Fruit fly (Drosophila melanogaster) whole organism, embryonic: ENCODE measurements around the gene CG7276.

Source experiments
- Aef1 ChIP-seq: fragments of 200-800 bp; sonication (Bioruptor generic); IDR thresholded peaks from 3 replicates; pipeline ENCODE4 v1.3.6; 2022; ENCODE audit warnings: missing biosample characterization, missing genetic modification characterization
- Antp ChIP-seq: fragments of 200-800 bp; sonication (Bioruptor generic); optimal IDR thresholded peaks from 3 replicates; lab custom pipeline; 2016; ENCODE audit warnings: missing biosample characterization, missing genetic modification characterization
- Asciz ChIP-seq: fragments of 200-800 bp; sonication (Bioruptor generic); optimal IDR thresholded peaks from 2 replicates; lab custom pipeline; 2017; ENCODE audit warnings: missing biosample characterization, mild to moderate bottlenecking, missing genetic modification characterization, missing genetic modification reagents
- Atf-2 ChIP-seq: fragments of 200-800 bp; sonication (Bioruptor generic); optimal IDR thresholded peaks from 2 replicates; lab custom pipeline; 2016; ENCODE audit warnings: missing biosample characterization, missing genetic modification characterization
- B-H2 ChIP-seq: fragments of 200-800 bp; sonication (Bioruptor generic); optimal IDR thresholded peaks from 2 replicates; lab custom pipeline; 2018; ENCODE audit warnings: missing biosample characterization, mild to moderate bottlenecking, missing genetic modification characterization
- BEAF-32 ChIP-seq: fragments of 200-800 bp; sonication (Bioruptor generic); optimal IDR thresholded peaks from 3 replicates; lab custom pipeline; 2017; ENCODE audit warnings: missing biosample characterization, missing genetic modification characterization, mild to moderate bottlenecking, moderate library complexity, missing genetic modification reagents
- CG10654 ChIP-seq: fragments of 200-800 bp; sonication (Bioruptor generic); optimal IDR thresholded peaks from 2 replicates; lab custom pipeline; 2016; ENCODE audit warnings: missing biosample characterization, missing genetic modification characterization
- CG12071 ChIP-seq: fragments of 200-800 bp; sonication (Bioruptor generic); optimal IDR thresholded peaks from 3 replicates; lab custom pipeline; 2018; ENCODE audit warnings: missing biosample characterization, mild to moderate bottlenecking, missing genetic modification characterization
- CG12391 ChIP-seq: fragments of 200-800 bp; sonication (Bioruptor generic); optimal IDR thresholded peaks from 3 replicates; lab custom pipeline; 2018; ENCODE audit warnings: missing biosample characterization, mild to moderate bottlenecking, missing genetic modification characterization, moderate library complexity
- CG12659 ChIP-seq: fragments of 200-800 bp; sonication (Bioruptor generic); optimal IDR thresholded peaks from 3 replicates; lab custom pipeline; 2017; ENCODE audit warnings: mild to moderate bottlenecking, missing biosample characterization, missing genetic modification reagents, missing genetic modification characterization
- CG14014 ChIP-seq: fragments of 200-800 bp; sonication (Bioruptor generic); IDR thresholded peaks from 2 replicates; pipeline ENCODE4 v1.3.6; 2022; ENCODE audit warnings: missing biosample characterization, missing genetic modification characterization
- CG16813 ChIP-seq: fragments of 200-800 bp; sonication (Bioruptor generic); IDR thresholded peaks from 3 replicates; pipeline ENCODE4 v1.3.6; 2022; ENCODE audit warnings: missing biosample characterization, missing genetic modification characterization; ENCODE audit not compliant: partially characterized antibody
- CG17186 ChIP-seq: fragments of 200-800 bp; sonication (Bioruptor generic); optimal IDR thresholded peaks from 3 replicates; lab custom pipeline; 2017; ENCODE audit warnings: missing biosample characterization, missing genetic modification reagents, missing genetic modification characterization
- CG17802 ChIP-seq: fragments of 200-800 bp; sonication (Bioruptor generic); optimal IDR thresholded peaks from 2 replicates; lab custom pipeline; 2018; ENCODE audit warnings: missing biosample characterization, mild to moderate bottlenecking, missing genetic modification characterization, moderate library complexity
- CG34422 ChIP-seq: fragments of 200-800 bp; sonication (Bioruptor generic); IDR thresholded peaks from 3 replicates; pipeline ENCODE4 v1.3.6; 2022; ENCODE audit warnings: missing biosample characterization, missing genetic modification characterization
- CG42726 ChIP-seq: fragments of 200-800 bp; sonication (Bioruptor generic); IDR thresholded peaks from 2 replicates; pipeline ENCODE4 v1.3.6; 2022; ENCODE audit warnings: missing biosample characterization, missing genetic modification characterization; ENCODE audit not compliant: partially characterized antibody
- CG6654 ChIP-seq: fragments of 200-800 bp; sonication (Bioruptor generic); optimal IDR thresholded peaks from 2 replicates; lab custom pipeline; 2017; ENCODE audit warnings: missing biosample characterization, mild to moderate bottlenecking, missing genetic modification characterization
- CG7928 ChIP-seq: fragments of 200-800 bp; sonication (Bioruptor generic); optimal IDR thresholded peaks from 2 replicates; lab custom pipeline; 2017; ENCODE audit warnings: missing biosample characterization, mild to moderate bottlenecking, missing genetic modification characterization
- CG8290 ChIP-seq, 3 experiments: fragments of 200-800 bp; sonication (Bioruptor generic); optimal IDR thresholded peaks; 2 replicates each; lab custom pipeline; 2016 to 2019; ENCODE audit warnings: missing biosample characterization in 3 of 3, missing genetic modification characterization in 3 of 3, mild to moderate bottlenecking in 2 of 3, moderate library complexity in 1 of 3
- CG8359 ChIP-seq: fragments of 200-800 bp; sonication (Bioruptor generic); optimal IDR thresholded peaks from 2 replicates; lab custom pipeline; 2017; ENCODE audit warnings: missing biosample characterization, mild to moderate bottlenecking, missing genetic modification characterization, borderline replicate concordance
- CHES-1-like ChIP-seq: fragments of 200-800 bp; sonication (Bioruptor generic); optimal IDR thresholded peaks from 2 replicates; lab custom pipeline; 2016; ENCODE audit warnings: missing biosample characterization, missing genetic modification characterization
- CTCF ChIP-seq: fragments of 200-800 bp; sonication (Bioruptor generic); optimal IDR thresholded peaks from 2 replicates; lab custom pipeline; 2017; ENCODE audit warnings: missing biosample characterization, mild to moderate bottlenecking, missing genetic modification characterization, moderate library complexity
- CkIIα-i1 ChIP-seq: fragments of 200-800 bp; sonication (Bioruptor generic); IDR thresholded peaks from 2 replicates; pipeline ENCODE4 v1.3.6; 2022; ENCODE audit warnings: missing biosample characterization, missing genetic modification characterization
- CrebB ChIP-seq: fragments of 200-800 bp; sonication (Bioruptor generic); optimal IDR thresholded peaks from 3 replicates; lab custom pipeline; 2018; ENCODE audit warnings: missing biosample characterization, mild to moderate bottlenecking, missing genetic modification characterization
- D ChIP-seq, 2 experiments: fragments of 200-800 bp in 1 of 2; fragments of >200 bp in 1 of 2; sonication (Bioruptor generic) in 1 of 2; optimal IDR thresholded peaks; 2 replicates in 1 of 2; 3 replicates in 1 of 2; lab custom pipeline; 2017; ENCODE audit warnings: mild to moderate bottlenecking in 1 of 2, missing biosample characterization in 1 of 2, missing genetic modification characterization in 1 of 2, missing genetic modification reagents in 1 of 2
- Dll ChIP-seq: fragments of 200-800 bp; sonication (Bioruptor generic); IDR thresholded peaks from 4 replicates; pipeline ENCODE4 v1.3.6; 2022; ENCODE audit warnings: missing biosample characterization, missing genetic modification characterization; ENCODE audit not compliant: partially characterized antibody
- Dref ChIP-seq: fragments of 200-800 bp; sonication (Bioruptor generic); IDR thresholded peaks from 2 replicates; pipeline ENCODE4 v1.3.6; 2022; ENCODE audit warnings: missing biosample characterization, missing genetic modification characterization
- HmgZ ChIP-seq: fragments of 200-800 bp; sonication (Bioruptor generic); optimal IDR thresholded peaks from 2 replicates; lab custom pipeline; 2018; ENCODE audit warnings: missing biosample characterization, mild to moderate bottlenecking, missing genetic modification characterization
- Hmr ChIP-seq: fragments of 200-800 bp; sonication (Bioruptor generic); optimal IDR thresholded peaks from 3 replicates; lab custom pipeline; 2017; ENCODE audit warnings: mild to moderate bottlenecking, missing biosample characterization, missing genetic modification reagents, missing genetic modification characterization
- MESR4 ChIP-seq: fragments of 200-800 bp; sonication (Bioruptor generic); optimal IDR thresholded peaks from 2 replicates; lab custom pipeline; 2018; ENCODE audit warnings: missing biosample characterization, mild to moderate bottlenecking, missing genetic modification characterization, moderate library complexity
- NK7.1 ChIP-seq: fragments of 200-800 bp; sonication (Bioruptor generic); optimal IDR thresholded peaks from 3 replicates; lab custom pipeline; 2016; ENCODE audit warnings: missing biosample characterization, missing genetic modification characterization
- Scr ChIP-seq: fragments of 200-800 bp; sonication (Bioruptor generic); IDR thresholded peaks from 2 replicates; pipeline ENCODE4 v1.3.6; 2022; ENCODE audit warnings: missing biosample characterization, missing genetic modification characterization; ENCODE audit not compliant: partially characterized antibody
- Sin3A ChIP-seq: fragments of >200 bp; optimal IDR thresholded peaks from 2 replicates; lab custom pipeline; 2018
- az2 ChIP-seq: fragments of 200-800 bp; sonication (Bioruptor generic); optimal IDR thresholded peaks from 3 replicates; lab custom pipeline; 2016; ENCODE audit warnings: missing biosample characterization, missing genetic modification characterization
- bbx ChIP-seq: fragments of 200-800 bp; sonication (Bioruptor generic); IDR thresholded peaks from 2 replicates; pipeline ENCODE4 v1.3.6; 2022; ENCODE audit warnings: missing biosample characterization, missing genetic modification characterization; ENCODE audit not compliant: partially characterized antibody
- fd102C ChIP-seq: fragments of 200-800 bp; sonication (Bioruptor generic); optimal IDR thresholded peaks from 2 replicates; lab custom pipeline; 2018; ENCODE audit warnings: missing biosample characterization, mild to moderate bottlenecking, missing genetic modification characterization, moderate library complexity
- gfzf ChIP-seq: fragments of 200-800 bp; sonication (Bioruptor generic); optimal IDR thresholded peaks from 2 replicates; lab custom pipeline; 2016; ENCODE audit warnings: missing biosample characterization, mild to moderate bottlenecking, missing genetic modification characterization, moderate library complexity
- hbn ChIP-seq: fragments of 200-800 bp; sonication (Bioruptor generic); IDR thresholded peaks from 2 replicates; pipeline ENCODE4 v1.3.6; 2022; ENCODE audit warnings: missing biosample characterization, missing genetic modification characterization; ENCODE audit not compliant: partially characterized antibody
- hkb ChIP-seq, 2 experiments: fragments of 200-800 bp in 1 of 2; fragments of >200 bp in 1 of 2; sonication (Bioruptor generic) in 1 of 2; IDR thresholded peaks in 1 of 2; optimal IDR thresholded peaks in 1 of 2; 2 replicates each; pipeline versions ENCODE4 v1.3.6 to Lab custom; 2017 to 2022; ENCODE audit warnings: missing biosample characterization in 1 of 2, missing genetic modification characterization in 1 of 2
- insv ChIP-seq, 2 experiments: fragments of 200-800 bp; sonication (Bioruptor generic); optimal IDR thresholded peaks; 3 replicates each; lab custom pipeline; 2016 to 2018; ENCODE audit warnings: missing biosample characterization in 2 of 2, missing genetic modification characterization in 2 of 2
- lilli ChIP-seq: fragments of 200-800 bp; sonication (Bioruptor generic); optimal IDR thresholded peaks from 3 replicates; lab custom pipeline; 2016; ENCODE audit warnings: missing biosample characterization, missing genetic modification characterization
- pnt ChIP-seq: fragments of 200-800 bp; sonication (Bioruptor generic); optimal IDR thresholded peaks from 3 replicates; lab custom pipeline; 2016; ENCODE audit warnings: missing biosample characterization, missing genetic modification characterization
- pzg ChIP-seq: fragments of 200-800 bp; sonication (Bioruptor generic); optimal IDR thresholded peaks from 3 replicates; lab custom pipeline; 2018; ENCODE audit warnings: missing biosample characterization, mild to moderate bottlenecking, missing genetic modification characterization, moderate library complexity
- row ChIP-seq: fragments of 200-800 bp; sonication (Bioruptor generic); IDR thresholded peaks from 3 replicates; pipeline ENCODE4 v1.3.6; 2022; ENCODE audit warnings: missing biosample characterization, missing genetic modification characterization
- sens ChIP-seq: fragments of 200-800 bp; sonication (Bioruptor generic); peaks from one replicate; lab custom pipeline; 2016; ENCODE audit warnings: missing biosample characterization, missing genetic modification characterization
- trem ChIP-seq: fragments of 200-800 bp; optimal IDR thresholded peaks from 3 replicates; lab custom pipeline; 2019; ENCODE audit warnings: missing biosample characterization, mild to moderate bottlenecking, missing genetic modification characterization, moderate library complexity
- vnd ChIP-seq: fragments of 200-800 bp; sonication (Bioruptor generic); IDR thresholded peaks from 3 replicates; pipeline ENCODE4 v1.3.6; 2022; ENCODE audit warnings: missing biosample characterization, missing genetic modification characterization; ENCODE audit not compliant: partially characterized antibody
- vvl ChIP-seq: fragments of 200-800 bp; sonication (Bioruptor generic); IDR thresholded peaks from 2 replicates; pipeline ENCODE4 v1.3.6; 2022; ENCODE audit warnings: missing biosample characterization, missing genetic modification characterization

CG7276 gene

DNA sequence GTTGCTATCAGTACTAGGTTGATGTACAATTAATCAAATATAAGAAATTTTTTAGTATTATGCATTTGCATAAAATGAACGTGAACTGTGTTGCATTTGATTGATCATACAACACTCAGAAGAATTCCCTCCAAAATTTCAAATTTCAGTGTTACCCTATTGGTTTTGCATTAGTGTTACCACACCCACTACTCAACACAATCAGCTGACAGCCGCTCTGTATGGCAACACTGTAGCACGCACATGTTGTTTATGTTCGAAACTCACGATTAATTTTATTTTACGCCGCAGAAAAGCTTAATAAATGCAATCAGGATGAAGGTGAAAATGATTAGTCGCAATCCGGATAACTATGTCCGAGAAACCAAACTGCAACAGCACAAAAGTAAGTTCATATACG lies 743 bp downstream of the CG7276 start, which contains the start of gene CG7275 (continued):
- TF ChIP-seq CG17186 (GFP tag; lab: Kevin White, UChicago) = peak; percentile 59
- peak; percentile 52 for TF ChIP-seq Sin3A (lab: Kevin White, UChicago)
- peak; percentile 44; the same call in 1 of the 4 replicates for TF ChIP-seq Dll (GFP tag; lab: Robert Waterston, UW)
- TF ChIP-seq CG6654 (GFP tag; lab: Kevin White, UChicago) = no peak
- no peak for TF ChIP-seq CG8290 (GFP tag; optimal IDR thresholded peaks at IDR 0.05; lab: Kevin White, UChicago)
- TF ChIP-seq CG8290 (tag; optimal IDR thresholded peaks at IDR 0.05; lab: Kevin White, UChicago) = peak in 1 of 2 experiments; percentile 47
- 0 out of 2 replicates have a peak, but pooled peaks have one; percentile 28 for TF ChIP-seq CG42726 (GFP tag; lab: Robert Waterston, UW)
- no peak for TF ChIP-seq Antp (GFP tag; lab: Kevin White, UChicago)
- peak; percentile 43 for TF ChIP-seq sens (GFP tag; lab: Kevin White, UChicago)
- peak; percentile 54 for TF ChIP-seq MESR4 (GFP tag; lab: Kevin White, UChicago)
- TF ChIP-seq CkIIα-i1 (GFP tag; lab: Robert Waterston, UW) = no peak
- peak; percentile 11 for TF ChIP-seq Hmr
- TF ChIP-seq lilli (GFP tag; lab: Kevin White, UChicago) = no peak
- peak; percentile 18 for TF ChIP-seq B-H2
- TF ChIP-seq CG10654 = no peak
- no peak for TF ChIP-seq CG14014 (GFP tag; lab: Robert Waterston, UW)
- peak in 1 of 2 experiments; percentile 23 for TF ChIP-seq insv (GFP tag; optimal IDR thresholded peaks at IDR 0.05; lab: Kevin White, UChicago)
- no peak for TF ChIP-seq NK7.1
- no peak for TF ChIP-seq Atf-2 (GFP tag; lab: Kevin White, UChicago)
- peak; percentile 52; the same call in 1 of the 2 replicates for TF ChIP-seq bbx (GFP tag; lab: Robert Waterston, UW)
- TF ChIP-seq CTCF = no peak
- TF ChIP-seq HmgZ (tag; lab: Kevin White, UChicago) = peak; percentile 35
- no peak for TF ChIP-seq fd102C (GFP tag; lab: Kevin White, UChicago)
- no peak for TF ChIP-seq CG7928 (GFP tag; lab: Kevin White, UChicago)
- TF ChIP-seq CG34422 = peak; percentile 53; the same call in 1 of the 3 replicates
- peak; percentile 26 for TF ChIP-seq hkb (optimal IDR thresholded peaks at IDR 0.05; lab: Kevin White, UChicago)
- no peak for TF ChIP-seq hkb (GFP tag; IDR thresholded peaks at IDR 0.05; lab: Robert Waterston, UW)
- TF ChIP-seq gfzf (GFP tag; lab: Kevin White, UChicago) = peak; percentile 26
- TF ChIP-seq az2 (GFP tag; lab: Kevin White, UChicago) = no peak
- peak; percentile 12 for TF ChIP-seq CrebB
- 0 out of 2 replicates have a peak, but pooled peaks have one; percentile 24 for TF ChIP-seq Scr (GFP tag; lab: Robert Waterston, UW)
- TF ChIP-seq vvl (GFP tag; lab: Robert Waterston, UW) = peak; percentile 56; the same call in 1 of the 2 replicates
- TF ChIP-seq pnt = no peak
- TF ChIP-seq CG8359 (GFP tag; lab: Kevin White, UChicago) = no peak
- no peak for TF ChIP-seq CG12071 (GFP tag; lab: Kevin White, UChicago)
- peak; percentile 16; the same call in 1 of the 3 replicates for TF ChIP-seq row (GFP tag; lab: Robert Waterston, UW)
- peak; percentile 43; the same call in 1 of the 2 replicates for TF ChIP-seq Dref (GFP tag; lab: Robert Waterston, UW)
- peak; percentile 10 for TF ChIP-seq Asciz (GFP tag; lab: Kevin White, UChicago)
- TF ChIP-seq CG12391 = peak; percentile 5
- peak; percentile 60 for TF ChIP-seq trem (tag; lab: Kevin White, UChicago)
- no peak for TF ChIP-seq Aef1 (GFP tag; lab: Robert Waterston, UW)
- TF ChIP-seq CHES-1-like = peak; percentile 9
- peak; percentile 55 for TF ChIP-seq BEAF-32
- TF ChIP-seq vnd = no peak
- peak; percentile 37; the same call in 2 of the 3 replicates for TF ChIP-seq CG16813
- TF ChIP-seq hbn (GFP tag; lab: Robert Waterston, UW) = peak; percentile 30; the same call in 1 of the 2 replicates
- TF ChIP-seq CG12659 = peak; percentile 48
- TF ChIP-seq CG17802 = no peak
- TF ChIP-seq pzg (GFP tag; lab: Kevin White, UChicago) = peak; percentile 92
- no peak for TF ChIP-seq D (optimal IDR thresholded peaks at IDR 0.05; lab: Kevin White, UChicago)
- TF ChIP-seq D (GFP tag; optimal IDR thresholded peaks at IDR 0.05; lab: Kevin White, UChicago) = no peak
